Worm (Caenorhabditis elegans): ENCODE data around the gene npr-15.

npr-15 gene

DNA sequence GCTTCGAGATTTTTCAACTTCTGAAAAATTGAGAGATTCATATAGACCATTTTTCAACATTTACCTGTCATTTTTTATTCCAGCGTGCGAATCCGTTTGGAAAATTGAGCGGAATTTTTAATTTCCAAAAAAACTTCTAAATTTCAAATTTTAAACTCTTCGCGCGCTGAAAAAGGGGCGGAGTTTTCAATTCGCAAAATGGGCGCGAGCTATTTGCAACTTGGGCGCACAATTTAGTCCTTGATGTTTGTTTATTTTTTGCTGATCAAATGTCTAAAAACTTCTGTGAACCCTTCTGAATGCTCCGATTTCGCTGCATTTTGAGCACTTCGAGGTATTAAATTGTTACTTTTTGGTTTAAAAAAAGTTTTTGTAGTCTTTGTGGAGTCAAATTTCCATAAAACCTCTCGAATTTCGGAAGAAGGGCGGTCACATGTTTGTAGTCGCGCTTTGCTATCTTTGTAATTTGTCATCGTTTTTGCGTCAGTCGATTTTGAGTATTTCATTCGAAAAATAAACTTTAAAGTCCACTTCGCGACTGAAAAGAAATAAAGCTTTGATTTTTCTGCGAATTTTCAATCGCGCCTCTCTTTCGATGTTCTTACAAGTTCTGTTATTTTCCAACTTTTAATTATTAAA is 43.7 kb downstream of the npr-15 start, which contains the start of the genes madf-8 and gsr-1 (continued):
- TF ChIP-seq sem-4 (tag; optimal IDR thresholded peaks at IDR 0.05) (peak; percentile 6), fos-1 (tag; optimal IDR thresholded peaks at IDR 0.05) (peak; percentile 13), unc-62 (GFP tag; optimal IDR thresholded peaks at IDR 0.05) (no peak), nhr-11 (tag; optimal IDR thresholded peaks at IDR 0.05) (no peak), alr-1 (tag; optimal IDR thresholded peaks at IDR 0.05) (no peak), Y55F3AM.14 (GFP tag; optimal IDR thresholded peaks at IDR 0.05) (no peak), sma-9 (GFP tag; optimal IDR thresholded peaks at IDR 0.05) (peak; percentile 61), sma-9 (tag; optimal IDR thresholded peaks at IDR 0.05) (no peak)

DNA sequence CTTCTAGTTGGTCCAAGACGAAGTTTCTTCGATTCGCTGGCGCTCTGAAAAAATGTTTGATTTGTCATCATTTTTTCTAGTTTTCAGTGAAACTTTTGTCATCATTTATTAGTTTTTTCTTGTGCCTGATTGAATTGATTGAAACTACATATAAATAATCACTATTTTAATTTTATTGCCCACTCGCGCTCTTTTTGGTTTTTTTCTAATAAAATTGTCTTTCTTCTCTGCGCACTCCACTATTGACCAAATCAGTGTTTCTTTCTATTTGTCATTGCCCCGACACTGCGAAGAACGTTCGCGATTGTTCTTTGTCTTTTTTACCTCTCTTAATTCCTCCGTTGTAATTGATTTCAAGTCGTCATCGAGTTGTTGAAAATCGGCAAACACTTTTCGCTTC is 44.2 kb downstream of the npr-15 start:
- TF ChIP-seq nhr-25 (tag; optimal IDR thresholded peaks at IDR 0.05): peak; percentile 7
- TF ChIP-seq sma-3 (GFP tag; optimal IDR thresholded peaks at IDR 0.05): peak; percentile 22
- no peak for TF ChIP-seq blmp-1 (tag; optimal IDR thresholded peaks at IDR 0.05; ENCODE audit: insufficient read depth)
- no peak for TF ChIP-seq ceh-82 (tag; optimal IDR thresholded peaks at IDR 0.05)
- peak; percentile 35 for TF ChIP-seq fos-1 (tag; optimal IDR thresholded peaks at IDR 0.05)
- TF ChIP-seq R02D3.7 (tag; optimal IDR thresholded peaks at IDR 0.05): no peak

DNA sequence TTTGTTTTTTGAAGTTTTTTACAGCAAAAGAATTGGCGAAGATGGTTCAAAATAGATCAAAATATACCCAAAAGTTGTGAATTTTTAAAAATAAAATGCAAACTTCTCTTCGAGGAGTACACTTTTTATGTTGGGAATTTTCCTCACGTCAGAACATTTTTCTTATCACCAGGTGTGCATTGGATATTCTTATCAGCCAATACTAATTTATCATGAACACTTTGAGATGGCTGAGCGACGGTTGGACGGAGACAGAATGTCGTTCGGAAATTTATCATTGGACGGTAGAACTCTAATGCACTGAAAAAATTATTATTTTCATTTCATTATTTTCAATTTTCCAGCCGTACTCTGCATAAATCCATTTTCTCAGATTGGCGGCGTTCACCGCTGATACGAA is 45.2 kb downstream of the npr-15 start:
- no peak for TF ChIP-seq nhr-25 (tag; optimal IDR thresholded peaks at IDR 0.05)
- peak; percentile 54 for TF ChIP-seq fos-1 (tag; optimal IDR thresholded peaks at IDR 0.05)

DNA sequence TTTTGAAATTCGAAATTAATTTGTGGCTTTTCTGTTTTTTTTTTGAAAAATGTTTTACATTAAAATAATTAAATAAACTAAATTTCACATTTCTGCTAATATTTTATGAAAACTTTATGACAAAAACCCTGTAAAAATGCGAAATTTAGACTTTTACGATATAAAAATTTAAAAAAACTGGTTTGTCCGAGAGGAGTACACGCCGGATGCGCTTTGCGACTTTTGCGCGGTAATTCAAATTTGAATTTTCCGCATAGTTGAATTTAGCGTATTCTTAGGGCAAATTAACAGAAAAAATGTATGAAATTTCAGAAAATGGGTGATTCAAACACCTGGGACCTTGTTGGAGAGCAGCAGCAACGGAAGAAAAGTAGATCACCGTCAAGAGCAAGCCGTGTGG is 50.4 kb downstream of the npr-15 start, which contains the start of gene unc-93:
Gene unc-93, plus strand, starts transcription at position 301 of the 400 bp plus-strand sequence.
- TF ChIP-seq mdl-1 (tag; optimal IDR thresholded peaks at IDR 0.05): no peak
- TF ChIP-seq blmp-1 (tag; optimal IDR thresholded peaks at IDR 0.05; ENCODE audit: insufficient read depth): no peak
- no peak for TF ChIP-seq elt-3 (tag; optimal IDR thresholded peaks at IDR 0.05)
- TF ChIP-seq gmeb-1 (tag; optimal IDR thresholded peaks at IDR 0.05): no peak
- TF ChIP-seq mbf-1 (tag; optimal IDR thresholded peaks at IDR 0.05): no peak

DNA sequence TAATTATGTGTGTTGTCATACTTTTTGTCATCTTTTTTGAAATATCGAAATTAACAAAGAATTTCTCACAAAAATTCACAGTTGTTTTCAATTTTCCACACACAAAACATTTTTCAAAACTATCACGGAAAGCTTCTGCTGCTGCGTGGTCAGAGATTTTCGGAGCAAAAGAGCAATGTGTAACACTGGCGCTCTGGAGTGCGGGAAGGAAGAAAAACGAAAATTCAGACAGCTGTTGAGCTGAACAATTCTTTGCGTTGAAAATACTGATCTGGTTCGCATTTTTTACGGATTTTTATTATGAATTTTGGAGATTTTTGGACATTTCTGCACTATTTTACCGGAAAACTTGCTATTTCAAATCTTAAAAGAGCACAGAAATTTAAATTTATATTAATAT is 50.9 kb downstream of the npr-15 start:
- no peak for TF ChIP-seq R02D3.7 (tag; optimal IDR thresholded peaks at IDR 0.05)
- TF ChIP-seq crh-2 (tag; optimal IDR thresholded peaks at IDR 0.05): no peak
- TF ChIP-seq nhr-23 (tag; optimal IDR thresholded peaks at IDR 0.05): no peak
- no peak for TF ChIP-seq snpc-4 (tag; optimal IDR thresholded peaks at IDR 0.05)
- TF ChIP-seq mdl-1 (tag; optimal IDR thresholded peaks at IDR 0.05): no peak
- no peak for TF ChIP-seq unc-55 (GFP tag; optimal IDR thresholded peaks at IDR 0.05)
- TF ChIP-seq gmeb-1 (tag; optimal IDR thresholded peaks at IDR 0.05): no peak
- no peak for TF ChIP-seq peb-1 (tag; optimal IDR thresholded peaks at IDR 0.05)
- no peak for TF ChIP-seq sma-3 (GFP tag; optimal IDR thresholded peaks at IDR 0.05)
- no peak for TF ChIP-seq Y55F3AM.14 (GFP tag; optimal IDR thresholded peaks at IDR 0.05)
- no peak for TF ChIP-seq ztf-4 (tag; optimal IDR thresholded peaks at IDR 0.05)
- no peak for TF ChIP-seq lin-11 (tag; optimal IDR thresholded peaks at IDR 0.05)
- TF ChIP-seq alr-1 (tag; optimal IDR thresholded peaks at IDR 0.05): no peak
- no peak for TF ChIP-seq zag-1 (tag; optimal IDR thresholded peaks at IDR 0.05)
- TF ChIP-seq sma-9 (GFP tag; optimal IDR thresholded peaks at IDR 0.05): no peak
- no peak for TF ChIP-seq sma-9 (tag; optimal IDR thresholded peaks at IDR 0.05)
- TF ChIP-seq unc-39 (tag; optimal IDR thresholded peaks at IDR 0.05): no peak
- no peak for TF ChIP-seq ceh-82 (tag; optimal IDR thresholded peaks at IDR 0.05)
- TF ChIP-seq ZK546.5 (tag; optimal IDR thresholded peaks at IDR 0.05): no peak
- TF ChIP-seq dmd-4 (tag; optimal IDR thresholded peaks at IDR 0.05): no peak

DNA sequence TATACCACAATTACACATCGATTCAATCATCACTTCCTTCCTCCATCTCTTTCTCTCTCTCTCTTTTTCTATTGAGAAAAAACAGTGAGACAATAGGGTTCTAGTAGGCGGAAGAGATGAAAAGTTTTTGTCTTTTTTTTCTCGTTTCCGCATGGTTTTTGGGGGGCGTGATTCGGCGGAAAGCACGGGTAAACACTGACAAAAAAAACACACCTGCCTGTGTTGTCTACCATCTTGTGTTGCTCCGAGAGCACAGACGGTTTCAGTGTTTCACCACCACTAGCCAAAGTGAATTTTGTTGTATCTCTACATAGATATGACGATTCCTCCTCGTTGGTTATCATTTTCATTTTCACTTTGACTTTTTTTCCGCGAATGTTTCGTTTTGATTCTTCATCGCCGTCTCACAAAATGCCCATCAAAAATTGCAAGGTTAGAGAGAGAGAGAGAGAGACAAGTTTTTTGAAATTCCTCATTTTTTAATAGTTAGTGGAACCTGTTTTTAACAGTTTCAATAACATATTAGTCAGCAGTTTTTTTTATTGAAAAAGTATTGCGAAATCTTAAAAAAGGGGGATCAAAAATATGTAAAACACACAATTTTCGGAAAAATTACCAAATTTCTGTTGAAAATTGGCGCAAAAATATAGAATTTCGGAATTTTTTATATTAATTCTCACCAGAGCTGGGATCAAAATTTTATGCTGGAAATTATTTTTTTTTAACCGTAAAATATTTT is 57.1 kb downstream of the npr-15 start:
- TF ChIP-seq F13H6.1 (tag; optimal IDR thresholded peaks at IDR 0.05): no peak
- no peak for TF ChIP-seq aly-2 (tag; optimal IDR thresholded peaks at IDR 0.05)
- peak; percentile 51 for TF ChIP-seq nhr-129 (tag; optimal IDR thresholded peaks at IDR 0.05)
- no peak for TF ChIP-seq unc-55 (GFP tag; optimal IDR thresholded peaks at IDR 0.05)
- TF ChIP-seq dmd-4 (tag; optimal IDR thresholded peaks at IDR 0.05): no peak
- TF ChIP-seq mdl-1 (tag; optimal IDR thresholded peaks at IDR 0.05): no peak

Measured in whole organism, L2 larva.